Worm (Caenorhabditis elegans) whole organism, midembryonic: ENCODE measurements around the gene dod-6.

Experiments
- T22C8.4 ChIP-seq: fragments of 200-800 bp; sonication (Bioruptor generic); IDR thresholded peaks from 2 replicates; pipeline ENCODE4 v1.3.6; 2022; ENCODE audit warnings: missing genetic modification characterization, missing compliant biosample characterization
- cog-1 ChIP-seq: sonication (generic microtip); optimal IDR thresholded peaks from 2 replicates; lab custom pipeline; 2016; ENCODE audit warnings: missing genetic modification characterization, missing compliant biosample characterization
- flt-1 ChIP-seq: fragments of 200-800 bp; sonication (Bioruptor generic); IDR thresholded peaks from 2 replicates; pipeline ENCODE4 v1.3.6; 2022; ENCODE audit warnings: missing genetic modification characterization, missing compliant biosample characterization
- klf-2 ChIP-seq: fragments of 200-800 bp; sonication (Bioruptor generic); conservative IDR thresholded peaks from 2 replicates; pipeline ENCODE4 v1.3.6; 2022; ENCODE audit warnings: missing genetic modification reagents, missing genetic modification characterization, missing compliant biosample characterization
- med-1 ChIP-seq: sonication (generic microtip); optimal IDR thresholded peaks from 2 replicates; lab custom pipeline; 2017; ENCODE audit warnings: missing genetic modification characterization, mild to moderate bottlenecking, missing compliant biosample characterization, antibody characterized with exemption, missing genetic modification reagents; ENCODE audit not compliant: insufficient read depth
- ref-1 ChIP-seq: fragments of 200-800 bp; sonication (Bioruptor generic); conservative IDR thresholded peaks from 2 replicates; pipeline ENCODE4 v1.3.6; 2022; ENCODE audit warnings: missing genetic modification reagents, missing genetic modification characterization, missing compliant biosample characterization
- tab-1 ChIP-seq: fragments of 200-800 bp; sonication (Bioruptor generic); IDR thresholded peaks from 2 replicates; pipeline ENCODE4 v1.3.6; 2022; ENCODE audit warnings: missing genetic modification characterization, missing compliant biosample characterization
- ztf-29 ChIP-seq: fragments of 200-800 bp; sonication (Bioruptor generic); IDR thresholded peaks from 2 replicates; pipeline ENCODE4 v1.3.6; 2022; ENCODE audit warnings: missing genetic modification reagents, missing genetic modification characterization, missing compliant biosample characterization

- TF ChIP-seq tab-1 (no peak), flt-1 (GFP tag; lab: Robert Waterston, UW) (no peak), ztf-29 (GFP tag; lab: Robert Waterston, UW) (no peak), klf-2 (no peak), T22C8.4 (GFP tag; lab: Robert Waterston, UW) (no peak), med-1 (GFP tag; lab: Kevin White, UChicago) (no peak), ref-1 (no peak), cog-1 (tag; lab: Kevin White, UChicago) (no peak)
Measured at ce11 chrIII:10202894-10203871, 5.7 kb downstream of the dod-6 start, which contains the start of gene chc-1.
